Worm (Caenorhabditis elegans) whole organism, early embryonic: ENCODE data around the gene znf-474.

Experiments used
- ama-1 ChIP-seq: fragments of 150-350 bp; optimal IDR thresholded peaks from 2 replicates; lab custom pipeline; 2014
- ets-7 ChIP-seq: sonication (generic microtip); optimal IDR thresholded peaks from 2 replicates; lab custom pipeline; 2016; ENCODE audit warnings: missing genotype, missing genetic modification characterization, missing compliant biosample characterization
- hnd-1 ChIP-seq: sonication (generic microtip); optimal IDR thresholded peaks from 2 replicates; lab custom pipeline; 2016; ENCODE audit warnings: missing genetic modification characterization, missing compliant biosample characterization
- pes-1 ChIP-seq: fragments of 200-800 bp; sonication (Bioruptor generic); IDR thresholded peaks from 2 replicates; pipeline ENCODE4 v1.3.6; 2022; ENCODE audit warnings: missing genetic modification reagents, missing genetic modification characterization, missing compliant biosample characterization
- sea-1 ChIP-seq: fragments of 200-800 bp; sonication (Bioruptor generic); conservative IDR thresholded peaks from 2 replicates; pipeline ENCODE4 v1.3.6; 2022; ENCODE audit warnings: missing genetic modification characterization, missing compliant biosample characterization

ce11 chrX:12141051-12141450 lies 8.7 kb upstream of the znf-474 start, which contains the start of gene lyst-1:
- TF ChIP-seq hnd-1 (no peak), ama-1 (lab: Kevin White, UChicago) (no peak), sea-1 (GFP tag; lab: Robert Waterston, UW) (no peak), pes-1 (GFP tag; lab: Robert Waterston, UW) (no peak), ets-7 (tag; lab: Kevin White, UChicago) (no peak)
